Fruit fly (Drosophila melanogaster) ovary, adult (tissue): ENCODE data around the gene AP-1gamma.
"Not testable (repeated sequence)": the region's sequence is repeated elsewhere in the genome, so short reads cannot be mapped to it uniquely, and the experiment has no call there.

ENCODE experiments used
- CG17801 ChIP-seq: fragments of 200-800 bp; optimal IDR thresholded peaks from 2 replicates; lab custom pipeline; 2019; ENCODE audit warnings: missing biosample characterization, mild to moderate bottlenecking, missing genetic modification characterization, moderate library complexity; ENCODE audit not compliant: partially characterized antibody

The AP-1gamma gene

dm6 chrX:9082600-9082999, 25.9 kb upstream of the AP-1gamma start, which contains the start of gene APC4:
TSS of gene APC4 (plus strand) at chrX:9082931.
- TF ChIP-seq CG17801 (GFP tag; lab: Kevin White, UChicago), result peak; percentile 0

- peak; percentile 51 for TF ChIP-seq CG17801 (GFP tag; lab: Kevin White, UChicago)
Observed at dm6 chrX:9085726-9086125, 22.8 kb upstream of the AP-1gamma start, which contains the start of gene CG32708. TSS of gene CG32708 (plus strand) at chrX:9085932.

dm6 chrX:9086702-9087179, 21.8 kb upstream of the AP-1gamma start, which contains the start of gene CG32706:
TSS of gene CG32706 (plus strand) at chrX:9087129.
- not testable (repeated sequence) for TF ChIP-seq CG17801 (GFP tag; lab: Kevin White, UChicago)

- TF ChIP-seq CG17801 (GFP tag; lab: Kevin White, UChicago), result not testable (repeated sequence)
Observed at dm6 chrX:9087920-9088417, 20.5 kb upstream of the AP-1gamma start, which contains the start of gene CG6999. TSS of gene CG6999 (plus strand) at chrX:9088367.

- TF ChIP-seq CG17801 (GFP tag; lab: Kevin White, UChicago), result peak; percentile 69
Observed at dm6 chrX:9089254-9090056, 19.0 kb upstream of the AP-1gamma start, which contains the start of gene CCT2. TSS of gene CCT2 (plus strand) at chrX:9089513.

- TF ChIP-seq CG17801 (GFP tag; lab: Kevin White, UChicago), result no peak
Observed at dm6 chrX:9090057-9090358, 18.5 kb upstream of the AP-1gamma start.

dm6 chrX:9093062-9093461, 15.4 kb upstream of the AP-1gamma start:
- TF ChIP-seq CG17801 (GFP tag; lab: Kevin White, UChicago), result no peak

- no peak for TF ChIP-seq CG17801 (GFP tag; lab: Kevin White, UChicago)
Observed at dm6 chrX:9093912-9094311, 14.6 kb upstream of the AP-1gamma start.

dm6 chrX:9102125-9102524, 6.4 kb upstream of the AP-1gamma start:
- no peak for TF ChIP-seq CG17801 (GFP tag; lab: Kevin White, UChicago)

dm6 chrX:9103308-9104185, 4.9 kb upstream of the AP-1gamma start, which contains the start of gene CG7766:
TSS of gene CG7766 (minus strand) at chrX:9103739.
- no peak for TF ChIP-seq CG17801 (GFP tag; lab: Kevin White, UChicago)

- no peak for TF ChIP-seq CG17801 (GFP tag; lab: Kevin White, UChicago)
Observed at dm6 chrX:9106212-9106774, 2.2 kb upstream of the AP-1gamma start, which contains the start of gene Bx42. TSS of gene Bx42 (minus strand) at chrX:9106604.

dm6 chrX:9106775-9107283, 1.7 kb upstream of the AP-1gamma start, which contains the start of gene Arfrp1:
TSS of gene Arfrp1 (plus strand) at chrX:9107069.
- TF ChIP-seq CG17801 (GFP tag; lab: Kevin White, UChicago), result peak; percentile 19

dm6 chrX:9109072-9109844, 767 bp downstream of the AP-1gamma start:
- TF ChIP-seq CG17801 (GFP tag; lab: Kevin White, UChicago), result no peak
